Fruit fly (Drosophila melanogaster) whole organism, pupa: ENCODE data around the gene mbo.

Experiments
- CG14655 ChIP-seq: fragments of 200-800 bp; sonication (Bioruptor generic); optimal IDR thresholded peaks from 3 replicates; lab custom pipeline; 2017; ENCODE audit warnings: mild to moderate bottlenecking, missing biosample characterization, missing genetic modification reagents, missing genetic modification characterization
- CG17806 ChIP-seq: fragments of 200-800 bp; sonication (Bioruptor generic); optimal IDR thresholded peaks from 2 replicates; lab custom pipeline; 2018; ENCODE audit warnings: missing biosample characterization, mild to moderate bottlenecking, missing genetic modification characterization, moderate library complexity
- CG32121 ChIP-seq: fragments of 200-800 bp; sonication (Bioruptor generic); IDR thresholded peaks from 2 replicates; pipeline ENCODE4 v1.3.6; 2022; ENCODE audit warnings: missing biosample characterization, missing genetic modification characterization
- CG4496 ChIP-seq: fragments of 200-800 bp; sonication (Bioruptor generic); IDR thresholded peaks from 3 replicates; pipeline ENCODE4 v1.3.6; 2022; ENCODE audit warnings: missing biosample characterization, missing genetic modification characterization
- CG8159 ChIP-seq: fragments of 200-800 bp; sonication (Bioruptor generic); optimal IDR thresholded peaks from 3 replicates; lab custom pipeline; 2018; ENCODE audit warnings: missing biosample characterization, mild to moderate bottlenecking, missing genetic modification characterization, moderate library complexity
- CG8301 ChIP-seq: fragments of 200-800 bp; sonication (Bioruptor generic); optimal IDR thresholded peaks from 2 replicates; lab custom pipeline; 2018; ENCODE audit warnings: missing biosample characterization, mild to moderate bottlenecking, missing genetic modification characterization
- D1 ChIP-seq: fragments of 200-800 bp; sonication (Bioruptor generic); optimal IDR thresholded peaks from 2 replicates; lab custom pipeline; 2018; ENCODE audit warnings: missing biosample characterization, mild to moderate bottlenecking, missing genetic modification characterization, moderate library complexity
- Pif1A ChIP-seq: fragments of 200-800 bp; sonication (Bioruptor generic); optimal IDR thresholded peaks from 3 replicates; lab custom pipeline; 2016; ENCODE audit warnings: missing biosample characterization, missing genetic modification characterization
- Pif1B ChIP-seq: fragments of 200-800 bp; sonication (Bioruptor generic); optimal IDR thresholded peaks from 3 replicates; lab custom pipeline; 2016; ENCODE audit warnings: missing biosample characterization, missing genetic modification characterization
- fd96Ca ChIP-seq: fragments of 200-800 bp; sonication (Bioruptor generic); IDR thresholded peaks from 3 replicates; pipeline ENCODE4 v1.3.6; 2022; ENCODE audit warnings: missing biosample characterization, missing genetic modification characterization

DNA sequence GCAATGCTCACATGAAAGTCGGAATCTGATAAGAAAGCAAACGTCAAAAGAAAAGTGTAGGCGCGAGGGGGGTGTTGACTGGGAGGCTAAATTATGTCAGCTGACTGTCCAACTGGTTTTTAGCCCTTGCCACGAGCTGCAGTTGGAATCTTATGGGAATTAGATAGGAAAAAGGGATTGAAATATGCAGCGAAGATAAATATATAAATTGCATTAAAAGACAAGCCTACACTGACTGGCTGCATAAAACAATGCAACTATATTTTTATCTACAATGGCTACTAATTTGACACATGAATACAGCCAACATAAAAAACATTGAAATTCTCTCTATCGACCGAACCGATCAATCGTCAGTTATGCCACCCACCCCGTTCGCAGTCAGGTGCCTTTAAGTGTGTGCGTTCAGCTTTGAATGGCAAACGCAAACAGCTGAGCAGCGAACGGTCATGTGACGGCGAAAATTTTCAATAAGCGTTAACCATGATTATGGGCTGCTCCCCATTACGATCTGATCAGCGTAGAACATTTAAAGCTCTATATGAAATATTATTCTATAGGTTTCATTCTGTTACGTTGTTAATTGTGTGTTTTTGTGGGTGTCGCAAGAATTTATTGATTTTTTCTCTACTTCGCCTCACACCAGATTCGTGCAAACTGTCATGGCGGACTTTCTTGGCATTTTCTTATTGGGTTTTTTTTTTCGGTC lies 52.0 kb downstream of the mbo start:
- no peak for TF ChIP-seq CG8301 (tag; lab: Kevin White, UChicago)
- no peak for TF ChIP-seq Pif1B (GFP tag; lab: Kevin White, UChicago)
- no peak for TF ChIP-seq Pif1A
- TF ChIP-seq CG4496 (GFP tag; lab: Robert Waterston, UW), result no peak
- TF ChIP-seq CG14655 (GFP tag; lab: Kevin White, UChicago), result no peak
- no peak for TF ChIP-seq D1 (tag; lab: Kevin White, UChicago)
- no peak for TF ChIP-seq CG8159 (tag; lab: Kevin White, UChicago)
- no peak for TF ChIP-seq fd96Ca (GFP tag; lab: Robert Waterston, UW)
- no peak for TF ChIP-seq CG32121 (GFP tag; lab: Robert Waterston, UW)
- TF ChIP-seq CG17806 (tag; lab: Kevin White, UChicago), result no peak
